Fruit fly (Drosophila melanogaster): ENCODE data around the gene Cpr65Ax1.
"Not testable (repeated sequence)": the region's sequence is repeated elsewhere in the genome, so short reads cannot be mapped to it uniquely, and the experiment has no call there.

Gene Cpr65Ax1

dm6 chr3L:6147887-6148286 is at the start of gene Cpr65Ax1:
TSS of gene Cpr65Ax1 (minus strand) at chr3L:6147987.
- not testable (repeated sequence) for TF ChIP-seq CG7101 (tag; optimal IDR thresholded peaks at IDR 0.05); CG5204 (GFP tag; optimal IDR thresholded peaks at IDR 0.05); CG1620 (GFP tag; optimal IDR thresholded peaks at IDR 0.05)

dm6 chr3L:6193556-6194114 is 45.8 kb upstream of the Cpr65Ax1 start:
- no peak for TF ChIP-seq CG12768 (GFP tag; optimal IDR thresholded peaks at IDR 0.05)
- peak; percentile 21 for TF ChIP-seq ovo (GFP tag; optimal IDR thresholded peaks at IDR 0.05)
- no peak for TF ChIP-seq pad (GFP tag; optimal IDR thresholded peaks at IDR 0.05)

dm6 chr3L:6192822-6193555 is 45.2 kb upstream of the Cpr65Ax1 start, which contains the start of the genes Sf3b6 and Tnpo:
TSS of gene Sf3b6 (minus strand) at chr3L:6193179.
TSS of gene Tnpo (plus strand) at chr3L:6193480.
- TF ChIP-seq bab1 (GFP tag; optimal IDR thresholded peaks at IDR 0.05) = peak; percentile 70
- peak; percentile 77 for TF ChIP-seq CG7045 (GFP tag; optimal IDR thresholded peaks at IDR 0.05)
- peak; percentile 66 for TF ChIP-seq pad (GFP tag; optimal IDR thresholded peaks at IDR 0.05)
- TF ChIP-seq kay (GFP tag; ENCODE audit: borderline replicate concordance) = no peak
- TF ChIP-seq Mnt (GFP tag; optimal IDR thresholded peaks at IDR 0.05) = peak; percentile 52
- TF ChIP-seq cic (GFP tag; optimal IDR thresholded peaks at IDR 0.05) = no peak
- peak; percentile 73 for TF ChIP-seq ovo (GFP tag; optimal IDR thresholded peaks at IDR 0.05)
- TF ChIP-seq CG1620 (GFP tag; optimal IDR thresholded peaks at IDR 0.05) = peak; percentile 84
- peak; percentile 90 for TF ChIP-seq toe (GFP tag; optimal IDR thresholded peaks at IDR 0.05)
- TF ChIP-seq Clk (GFP tag; optimal IDR thresholded peaks at IDR 0.05) = peak; percentile 79
- TF ChIP-seq CG33017 (tag; optimal IDR thresholded peaks at IDR 0.05) = peak; percentile 75
- TF ChIP-seq Crg-1 (GFP tag; optimal IDR thresholded peaks at IDR 0.05) = peak; percentile 74
- peak; percentile 67 for TF ChIP-seq tj (GFP tag; optimal IDR thresholded peaks at IDR 0.05)
- no peak for TF ChIP-seq cnc (optimal IDR thresholded peaks at IDR 0.05)
- TF ChIP-seq CG5204 (GFP tag; optimal IDR thresholded peaks at IDR 0.05) = peak; percentile 78
- peak; percentile 85 for TF ChIP-seq CG11617 (GFP tag; optimal IDR thresholded peaks at IDR 0.05)
- TF ChIP-seq CG7101 (tag; optimal IDR thresholded peaks at IDR 0.05) = peak; percentile 86
- peak; percentile 84 for TF ChIP-seq CG12768 (GFP tag; optimal IDR thresholded peaks at IDR 0.05)
- peak; percentile 78 for TF ChIP-seq Hr96 (GFP tag; optimal IDR thresholded peaks at IDR 0.05)
- TF ChIP-seq CG14711 (tag; optimal IDR thresholded peaks at IDR 0.05) = peak; percentile 72

dm6 chr3L:6188995-6189927 is 41.5 kb upstream of the Cpr65Ax1 start, which contains the start of the genes D19A and CG7386:
TSS of gene D19A (minus strand) at chr3L:6189123.
TSS of gene CG7386 (plus strand) at chr3L:6189745.
- TF ChIP-seq Clk (GFP tag; optimal IDR thresholded peaks at IDR 0.05) (no peak), cnc (optimal IDR thresholded peaks at IDR 0.05) (no peak), Crg-1 (GFP tag; optimal IDR thresholded peaks at IDR 0.05) (no peak), CG7101 (tag; optimal IDR thresholded peaks at IDR 0.05) (peak; percentile 72), bab1 (GFP tag; optimal IDR thresholded peaks at IDR 0.05) (peak; percentile 79), toe (GFP tag; optimal IDR thresholded peaks at IDR 0.05) (peak; percentile 53), CG1620 (GFP tag; optimal IDR thresholded peaks at IDR 0.05) (peak; percentile 60), pad (GFP tag; optimal IDR thresholded peaks at IDR 0.05) (no peak), CG7045 (GFP tag; optimal IDR thresholded peaks at IDR 0.05) (peak; percentile 27), cic (GFP tag; optimal IDR thresholded peaks at IDR 0.05) (no peak), CG5204 (GFP tag; optimal IDR thresholded peaks at IDR 0.05) (peak; percentile 33), CG12768 (GFP tag; optimal IDR thresholded peaks at IDR 0.05) (peak; percentile 1), tj (GFP tag; optimal IDR thresholded peaks at IDR 0.05) (peak; percentile 24), CG14711 (tag; optimal IDR thresholded peaks at IDR 0.05) (peak; percentile 27), Mnt (GFP tag; optimal IDR thresholded peaks at IDR 0.05) (peak; percentile 49), Hr96 (GFP tag; optimal IDR thresholded peaks at IDR 0.05) (peak; percentile 31), kay (GFP tag; ENCODE audit: borderline replicate concordance) (no peak), CG11617 (GFP tag; optimal IDR thresholded peaks at IDR 0.05) (peak; percentile 61), ovo (GFP tag; optimal IDR thresholded peaks at IDR 0.05) (no peak), CG33017 (tag; optimal IDR thresholded peaks at IDR 0.05) (peak; percentile 70)

- TF ChIP-seq CG7101 (tag; optimal IDR thresholded peaks at IDR 0.05) (peak; percentile 74), CG11617 (GFP tag; optimal IDR thresholded peaks at IDR 0.05) (peak; percentile 82), Mnt (GFP tag; optimal IDR thresholded peaks at IDR 0.05) (peak; percentile 100), CG7045 (GFP tag; optimal IDR thresholded peaks at IDR 0.05) (peak; percentile 78), CG5204 (GFP tag; optimal IDR thresholded peaks at IDR 0.05) (peak; percentile 64), tj (GFP tag; optimal IDR thresholded peaks at IDR 0.05) (peak; percentile 78), toe (GFP tag; optimal IDR thresholded peaks at IDR 0.05) (peak; percentile 60), CG1620 (GFP tag; optimal IDR thresholded peaks at IDR 0.05) (peak; percentile 76), CG12768 (GFP tag; optimal IDR thresholded peaks at IDR 0.05) (peak; percentile 76), kay (GFP tag; ENCODE audit: borderline replicate concordance) (no peak), cic (GFP tag; optimal IDR thresholded peaks at IDR 0.05) (peak; percentile 98), Hr96 (GFP tag; optimal IDR thresholded peaks at IDR 0.05) (peak; percentile 65), CG14711 (tag; optimal IDR thresholded peaks at IDR 0.05) (peak; percentile 74), CG33017 (tag; optimal IDR thresholded peaks at IDR 0.05) (peak; percentile 75), Clk (GFP tag; optimal IDR thresholded peaks at IDR 0.05) (peak; percentile 66), Crg-1 (GFP tag; optimal IDR thresholded peaks at IDR 0.05) (peak; percentile 54), bab1 (GFP tag; optimal IDR thresholded peaks at IDR 0.05) (peak; percentile 84), cnc (optimal IDR thresholded peaks at IDR 0.05) (no peak), ovo (GFP tag; optimal IDR thresholded peaks at IDR 0.05) (peak; percentile 3), pad (GFP tag; optimal IDR thresholded peaks at IDR 0.05) (peak; percentile 54)
Measured at dm6 chr3L:6184884-6185438, 37.2 kb upstream of the Cpr65Ax1 start, which contains the start of the genes D19B and CG43293. TSS of gene D19B (minus strand) at chr3L:6184920. TSS of gene CG43293 (plus strand) at chr3L:6185189.
